Fruit fly (Drosophila melanogaster): ENCODE data around the gene chrb.

dm6 chr3L:11528397-11528923 lies 41.1 kb downstream of the chrb start:
- TF ChIP-seq Sin3A (optimal IDR thresholded peaks at IDR 0.05), result no peak
- no peak for TF ChIP-seq h (optimal IDR thresholded peaks at IDR 0.05)
- TF ChIP-seq Myc (optimal IDR thresholded peaks at IDR 0.05), result no peak
- no peak for TF ChIP-seq ttk (optimal IDR thresholded peaks at IDR 0.05)
- no peak for TF ChIP-seq insv (optimal IDR thresholded peaks at IDR 0.05)

All from Kc167 (cell line).